Worm (Caenorhabditis elegans) whole organism, L4 larva: ENCODE results near the gene K11H12.8.

ENCODE experiments used
- F10B5.3 ChIP-seq: sonication (generic microtip); optimal IDR thresholded peaks from 2 replicates; lab custom pipeline; 2016; ENCODE audit warnings: mild to moderate bottlenecking, missing genetic modification characterization, missing compliant biosample characterization
- F26F4.8 ChIP-seq: fragments of 200-800 bp; sonication (Bioruptor generic); conservative IDR thresholded peaks from 2 replicates; pipeline ENCODE4 v1.3.6; 2022; ENCODE audit warnings: missing genetic modification characterization, missing compliant biosample characterization
- F44E2.7 ChIP-seq: fragments of 200-800 bp; sonication (Bioruptor generic); IDR thresholded peaks from 2 replicates; pipeline ENCODE4 v2.1.2; 2022; ENCODE audit warnings: missing genetic modification characterization, missing compliant biosample characterization
- F49E8.2 ChIP-seq: sonication (generic microtip); optimal IDR thresholded peaks from 2 replicates; lab custom pipeline; 2016; ENCODE audit warnings: missing compliant biosample characterization, mild to moderate bottlenecking, missing genetic modification characterization, borderline replicate concordance
- R02D3.7 ChIP-seq: fragments of 150-350 bp; sonication (generic microtip); optimal IDR thresholded peaks from 3 replicates; lab custom pipeline; 2014; ENCODE audit warnings: missing biosample characterization, missing genetic modification characterization
- T20F7.1 ChIP-seq: fragments of 200-800 bp; sonication (Bioruptor generic); optimal IDR thresholded peaks from 2 replicates; lab custom pipeline; 2018; ENCODE audit warnings: mild to moderate bottlenecking, missing genetic modification characterization, missing compliant biosample characterization
- Y105C5A.15 ChIP-seq: fragments of 200-800 bp; sonication (Bioruptor generic); IDR thresholded peaks from 2 replicates; pipeline ENCODE4 v1.3.6; 2022; ENCODE audit warnings: missing genetic modification characterization, missing compliant biosample characterization
- Y48G9A.11 ChIP-seq: fragments of 200-800 bp; sonication (Bioruptor generic); IDR thresholded peaks from 2 replicates; pipeline ENCODE4 v1.3.6; 2022; ENCODE audit warnings: missing genetic modification reagents, missing genetic modification characterization, missing compliant biosample characterization
- Y5F2A.4 ChIP-seq: fragments of 200-800 bp; sonication (Bioruptor generic); optimal IDR thresholded peaks from 2 replicates; lab custom pipeline; 2018; ENCODE audit warnings: mild to moderate bottlenecking, missing genetic modification characterization, missing compliant biosample characterization
- Y75B8A.6 ChIP-seq: fragments of 200-800 bp; sonication (Bioruptor generic); IDR thresholded peaks from 2 replicates; pipeline ENCODE4 v1.3.6; 2022; ENCODE audit warnings: missing genetic modification reagents, missing genetic modification characterization, missing compliant biosample characterization
- ZK337.2 ChIP-seq: fragments of 200-800 bp; sonication (Bioruptor generic); IDR thresholded peaks from 2 replicates; pipeline ENCODE4 v1.3.6; 2022; ENCODE audit warnings: missing genetic modification reagents, missing genetic modification characterization, missing compliant biosample characterization
- aha-1 ChIP-seq: fragments of 150-350 bp; peaks from one replicate; lab custom pipeline; 2014; ENCODE audit warnings: missing biosample characterization, missing genetic modification characterization
- arid-1 ChIP-seq: fragments of 200-800 bp; sonication (Bioruptor generic); conservative IDR thresholded peaks from 2 replicates; pipeline ENCODE4 v1.3.6; 2022; ENCODE audit warnings: missing genetic modification reagents, missing genetic modification characterization, missing compliant biosample characterization
- attf-4 ChIP-seq: sonication (generic microtip); optimal IDR thresholded peaks from 3 replicates; lab custom pipeline; 2017; ENCODE audit warnings: missing biosample characterization, missing genetic modification characterization
- ceh-20 ChIP-seq: fragments of 200-800 bp; sonication (Bioruptor generic); IDR thresholded peaks from 2 replicates; pipeline ENCODE4 v1.3.6; 2022; ENCODE audit warnings: missing genetic modification reagents, missing genetic modification characterization, missing compliant biosample characterization
- ceh-28 ChIP-seq: fragments of 150-350 bp; optimal IDR thresholded peaks from 2 replicates; lab custom pipeline; 2014; ENCODE audit warnings: missing biosample characterization, missing genetic modification reagents, missing genetic modification characterization
- ceh-44 ChIP-seq: fragments of 200-800 bp; sonication (Bioruptor generic); IDR thresholded peaks from 2 replicates; pipeline ENCODE4 v1.3.6; 2022; ENCODE audit warnings: missing genetic modification reagents, missing genetic modification characterization, missing compliant biosample characterization
- ceh-62 ChIP-seq: sonication (generic microtip); optimal IDR thresholded peaks from 2 replicates; lab custom pipeline; 2017; ENCODE audit warnings: missing biosample characterization, missing genetic modification characterization
- ceh-82 ChIP-seq: sonication (generic microtip); optimal IDR thresholded peaks from 2 replicates; lab custom pipeline; 2017; ENCODE audit warnings: missing biosample characterization, missing genetic modification characterization
- daf-16 ChIP-seq, 3 experiments: sonication (generic microtip); optimal IDR thresholded peaks; 2 replicates each; lab custom pipeline; 2016 to 2017; ENCODE audit warnings: missing genetic modification characterization in 3 of 3, missing genetic modification reagents in 3 of 3, mild to moderate bottlenecking in 2 of 3, missing compliant biosample characterization in 2 of 3, missing biosample characterization in 1 of 3, moderate library complexity in 1 of 3
- daf-19 ChIP-seq: fragments of 200-800 bp; sonication (Bioruptor generic); conservative IDR thresholded peaks from 2 replicates; pipeline ENCODE4 v1.3.6; 2022; ENCODE audit warnings: missing genetic modification characterization, missing compliant biosample characterization
- dmd-8 ChIP-seq: fragments of 200-800 bp; sonication (Bioruptor generic); IDR thresholded peaks from 2 replicates; pipeline ENCODE4 v1.3.6; 2022; ENCODE audit warnings: missing genetic modification characterization, missing compliant biosample characterization
- dmd-9 ChIP-seq: fragments of 200-800 bp; sonication (Bioruptor generic); IDR thresholded peaks from 2 replicates; pipeline ENCODE4 v1.3.6; 2022; ENCODE audit warnings: missing genetic modification reagents, missing genetic modification characterization, missing compliant biosample characterization
- egl-27 ChIP-seq: sonication (generic microtip); optimal IDR thresholded peaks from 3 replicates; lab custom pipeline; 2017; ENCODE audit warnings: missing biosample characterization, missing genetic modification reagents, missing genetic modification characterization
- egl-43 ChIP-seq: fragments of 200-800 bp; sonication (Bioruptor generic); IDR thresholded peaks from 2 replicates; pipeline ENCODE4 v1.3.6; 2022; ENCODE audit warnings: missing genetic modification reagents, missing genetic modification characterization, missing compliant biosample characterization
- fkh-10 ChIP-seq: fragments of 150-350 bp; optimal IDR thresholded peaks from 2 replicates; lab custom pipeline; 2014; ENCODE audit warnings: missing biosample characterization, missing genetic modification reagents, missing genetic modification characterization
- fos-1 ChIP-seq: fragments of 150-350 bp; optimal IDR thresholded peaks from 2 replicates; lab custom pipeline; 2014; ENCODE audit warnings: missing biosample characterization, missing genetic modification characterization
- gei-8 ChIP-seq: fragments of 200-800 bp; sonication (Bioruptor generic); optimal IDR thresholded peaks from 2 replicates; lab custom pipeline; 2018; ENCODE audit warnings: mild to moderate bottlenecking, missing genetic modification characterization, missing compliant biosample characterization
- hlh-11 ChIP-seq: fragments of 200-800 bp; sonication (Bioruptor generic); optimal IDR thresholded peaks from 2 replicates; lab custom pipeline; 2018; ENCODE audit warnings: mild to moderate bottlenecking, missing genetic modification characterization, missing compliant biosample characterization
- hmg-1.1 ChIP-seq: fragments of 200-800 bp; sonication (Bioruptor generic); IDR thresholded peaks from 2 replicates; pipeline ENCODE4 v1.3.6; 2022; ENCODE audit warnings: missing genetic modification reagents, missing genetic modification characterization, missing compliant biosample characterization
- lin-15B ChIP-seq: fragments of 150-350 bp; sonication (generic microtip); optimal IDR thresholded peaks from 3 replicates; lab custom pipeline; 2014; ENCODE audit warnings: missing biosample characterization, missing genetic modification characterization
- lin-29 ChIP-seq: fragments of 200-800 bp; sonication (Bioruptor generic); IDR thresholded peaks from 2 replicates; pipeline ENCODE4 v1.3.6; 2022; ENCODE audit warnings: missing genetic modification reagents, missing genetic modification characterization, missing compliant biosample characterization
- lin-38 ChIP-seq: fragments of 200-800 bp; sonication (Bioruptor generic); IDR thresholded peaks from 2 replicates; pipeline ENCODE4 v1.3.6; 2022; ENCODE audit warnings: missing genetic modification reagents, missing genetic modification characterization, missing compliant biosample characterization
- lin-39 ChIP-seq: fragments of 150-350 bp; optimal IDR thresholded peaks from 2 replicates; lab custom pipeline; 2014; ENCODE audit warnings: missing biosample characterization, missing genetic modification reagents, missing genetic modification characterization
- madf-5 ChIP-seq, 2 experiments: fragments of 200-800 bp; sonication (Bioruptor generic); IDR thresholded peaks; 2 replicates each; pipeline ENCODE4 v1.3.6; 2022; ENCODE audit warnings: missing compliant biosample characterization in 2 of 2, missing genetic modification characterization in 2 of 2
- mep-1 ChIP-seq: fragments of 150-350 bp; sonication (generic microtip); optimal IDR thresholded peaks from 3 replicates; lab custom pipeline; 2014; ENCODE audit warnings: missing biosample characterization, missing genetic modification characterization
- mxl-2 ChIP-seq: fragments of 200-800 bp; sonication (Bioruptor generic); conservative IDR thresholded peaks from 2 replicates; pipeline ENCODE4 v1.3.6; 2022; ENCODE audit warnings: missing genetic modification reagents, missing genetic modification characterization, missing compliant biosample characterization
- mxl-3 ChIP-seq: fragments of 200-800 bp; sonication (Bioruptor generic); optimal IDR thresholded peaks from 2 replicates; lab custom pipeline; 2018; ENCODE audit warnings: mild to moderate bottlenecking, missing genetic modification characterization, missing compliant biosample characterization
- nhr-11 ChIP-seq: fragments of 150-350 bp; optimal IDR thresholded peaks from 2 replicates; lab custom pipeline; 2014; ENCODE audit warnings: missing biosample characterization, missing genetic modification characterization
- nhr-111 ChIP-seq: fragments of 200-800 bp; sonication (Bioruptor generic); optimal IDR thresholded peaks from 2 replicates; lab custom pipeline; 2018; ENCODE audit warnings: mild to moderate bottlenecking, missing genetic modification characterization, missing compliant biosample characterization
- nhr-237 ChIP-seq: sonication (generic microtip); optimal IDR thresholded peaks from 2 replicates; lab custom pipeline; 2017; ENCODE audit warnings: missing biosample characterization, missing genetic modification characterization
- nhr-6 ChIP-seq: fragments of 150-350 bp; optimal IDR thresholded peaks from 2 replicates; lab custom pipeline; 2014; ENCODE audit warnings: missing biosample characterization, missing genetic modification characterization
- sdz-12 ChIP-seq: fragments of 200-800 bp; sonication (Bioruptor generic); optimal IDR thresholded peaks from 2 replicates; lab custom pipeline; 2018; ENCODE audit warnings: mild to moderate bottlenecking, missing genetic modification characterization, missing compliant biosample characterization
- tra-1 ChIP-seq: fragments of 200-800 bp; sonication (Bioruptor generic); IDR thresholded peaks from 2 replicates; pipeline ENCODE4 v1.3.6; 2022; ENCODE audit warnings: missing genetic modification reagents, missing genetic modification characterization, missing compliant biosample characterization
- unc-39 ChIP-seq: sonication (generic microtip); optimal IDR thresholded peaks from 2 replicates; lab custom pipeline; 2017; ENCODE audit warnings: missing biosample characterization, missing genetic modification characterization
- ztf-11 ChIP-seq: fragments of 150-350 bp; optimal IDR thresholded peaks from 2 replicates; lab custom pipeline; 2014; ENCODE audit warnings: missing biosample characterization, missing genetic modification characterization

Gene K11H12.8

DNA sequence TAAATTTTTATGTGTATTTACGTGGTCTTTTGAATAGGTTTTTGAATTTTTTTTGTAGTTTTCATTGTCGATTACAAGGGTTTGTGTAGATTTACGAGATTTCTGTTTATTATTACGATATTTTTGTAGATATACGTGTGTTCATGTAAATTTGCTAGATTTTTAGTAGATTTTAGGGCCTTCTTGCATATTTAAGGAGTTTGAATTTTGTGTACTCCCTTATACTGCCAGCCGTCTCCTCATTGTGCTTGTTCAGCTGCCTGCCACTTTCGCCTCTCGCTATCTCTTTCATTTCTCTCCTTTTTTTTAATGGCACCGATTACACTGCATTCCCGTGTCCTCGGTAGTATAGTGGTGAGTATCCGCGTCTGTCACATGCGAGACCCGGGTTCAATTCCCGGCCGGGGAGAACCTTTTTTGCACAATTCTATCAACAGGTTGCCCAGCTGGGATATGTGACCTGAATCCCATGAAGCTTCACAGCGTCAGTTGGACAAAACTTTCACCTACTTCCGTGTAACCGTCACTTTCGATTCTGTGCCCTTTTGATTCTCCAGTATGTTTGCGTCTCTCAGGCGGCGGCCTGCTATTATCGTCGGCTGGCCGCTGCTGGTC lies 27.6 kb downstream of the K11H12.8 start (continued):
- peak; percentile 2 for TF ChIP-seq F49E8.2
- peak; percentile 84 for TF ChIP-seq hlh-11
- 0 out of 2 replicates have a peak, but pooled peaks have one; percentile 35 for TF ChIP-seq lin-29
- peak; percentile 94 for TF ChIP-seq aha-1 (tag; lab: Kevin White, UChicago)
- TF ChIP-seq T20F7.1 (GFP tag; lab: Kevin White, UChicago), result no peak
- TF ChIP-seq Y105C5A.15, result peak; percentile 75
- TF ChIP-seq arid-1 (GFP tag; lab: Robert Waterston, UW), result peak; percentile 80
- peak; percentile 6 for TF ChIP-seq R02D3.7 (tag; lab: Kevin White, UChicago)
- TF ChIP-seq egl-43, result peak; percentile 94
- TF ChIP-seq lin-39 (tag; lab: Kevin White, UChicago), result no peak
- TF ChIP-seq Y75B8A.6, result 0 out of 2 replicates have a peak, but pooled peaks have one; percentile 75
- TF ChIP-seq dmd-9 (GFP tag; lab: Robert Waterston, UW), result peak; percentile 83
- peak; percentile 80 for TF ChIP-seq daf-19 (GFP tag; lab: Robert Waterston, UW)
- peak; percentile 69 for TF ChIP-seq Y5F2A.4 (GFP tag; lab: Kevin White, UChicago)
- 0 out of 2 replicates have a peak, but pooled peaks have one; percentile 40 for TF ChIP-seq mxl-2 (GFP tag; lab: Robert Waterston, UW)
- TF ChIP-seq unc-39 (tag; lab: Kevin White, UChicago), result no peak
- peak; percentile 62; the same call in 1 of the 2 replicates for TF ChIP-seq ceh-44 (GFP tag; lab: Robert Waterston, UW)
- TF ChIP-seq madf-5 (GFP tag; IDR thresholded peaks at IDR 0.05; lab: Robert Waterston, UW), result peak; percentile 48 to 77; a peak in 1 of 4 replicates
- TF ChIP-seq lin-38 (GFP tag; lab: Robert Waterston, UW), result peak; percentile 80; the same call in 1 of the 2 replicates
- TF ChIP-seq Y48G9A.11 (GFP tag; lab: Robert Waterston, UW), result peak; percentile 84
- peak; percentile 65 for TF ChIP-seq ZK337.2 (GFP tag; lab: Robert Waterston, UW)
- peak; percentile 35 for TF ChIP-seq nhr-11
- peak; percentile 91 for TF ChIP-seq dmd-8 (GFP tag; lab: Robert Waterston, UW)
- no peak for TF ChIP-seq attf-4 (tag; lab: Kevin White, UChicago)
- TF ChIP-seq mep-1 (tag; lab: Kevin White, UChicago), result no peak
- TF ChIP-seq F26F4.8 (GFP tag; lab: Robert Waterston, UW), result peak; percentile 73
- TF ChIP-seq gei-8 (GFP tag; lab: Kevin White, UChicago), result peak; percentile 80
- TF ChIP-seq nhr-111 (GFP tag; lab: Kevin White, UChicago), result peak; percentile 82
- peak; percentile 52; the same call in 1 of the 2 replicates for TF ChIP-seq ceh-20 (GFP tag; lab: Robert Waterston, UW)
- TF ChIP-seq fkh-10 (GFP tag; lab: Kevin White, UChicago), result no peak
- no peak for TF ChIP-seq fos-1 (tag; lab: Kevin White, UChicago)
- TF ChIP-seq ztf-11, result no peak
- 0 out of 2 replicates have a peak, but pooled peaks have one; percentile 69 for TF ChIP-seq F44E2.7 (GFP tag; lab: Robert Waterston, UW)
- no peak for TF ChIP-seq lin-15B (tag; lab: Kevin White, UChicago)
- peak in 1 of 2 experiments; percentile 78 for TF ChIP-seq daf-16 (GFP tag; optimal IDR thresholded peaks at IDR 0.05; lab: Kevin White, UChicago)
- peak; percentile 62 for TF ChIP-seq daf-16 (tag; optimal IDR thresholded peaks at IDR 0.05; lab: Kevin White, UChicago)
- TF ChIP-seq ceh-82 (tag; lab: Kevin White, UChicago), result no peak
- TF ChIP-seq nhr-6 (tag; lab: Kevin White, UChicago), result no peak
- peak; percentile 77 for TF ChIP-seq mxl-3 (GFP tag; lab: Kevin White, UChicago)
- no peak for TF ChIP-seq ceh-28
- peak; percentile 76 for TF ChIP-seq tra-1 (GFP tag; lab: Robert Waterston, UW)
- TF ChIP-seq F10B5.3, result peak; percentile 33
- peak; percentile 90 for TF ChIP-seq hmg-1.1 (GFP tag; lab: Robert Waterston, UW)
- peak; percentile 73 for TF ChIP-seq sdz-12
- no peak for TF ChIP-seq ceh-62 (tag; lab: Kevin White, UChicago)
- TF ChIP-seq egl-27 (tag; lab: Kevin White, UChicago), result peak; percentile 31
- TF ChIP-seq nhr-237 (tag; lab: Kevin White, UChicago), result no peak
- TF ChIP-seq, all 104 proteins: peak for 63
